Fruit fly (Drosophila melanogaster) whole organism, prepupa: ENCODE results near the gene RhoGDI.

Source experiments
- CG10631 ChIP-seq: fragments of 200-800 bp; sonication (Bioruptor generic); optimal IDR thresholded peaks from 2 replicates; lab custom pipeline; 2016; ENCODE audit warnings: missing biosample characterization, missing genetic modification characterization
- CG10669 ChIP-seq: fragments of 200-800 bp; sonication (Bioruptor generic); optimal IDR thresholded peaks from 3 replicates; lab custom pipeline; 2018; ENCODE audit warnings: missing biosample characterization, mild to moderate bottlenecking, missing genetic modification characterization, moderate library complexity
- CG11294 ChIP-seq: fragments of 200-800 bp; sonication (Bioruptor generic); IDR thresholded peaks from 2 replicates; pipeline ENCODE4 v1.3.6; 2022; ENCODE audit warnings: missing biosample characterization, missing genetic modification characterization
- CG11762 ChIP-seq: fragments of 200-800 bp; sonication (Bioruptor generic); optimal IDR thresholded peaks from 3 replicates; lab custom pipeline; 2016; ENCODE audit warnings: missing biosample characterization, missing genetic modification characterization; ENCODE audit not compliant: insufficient read depth
- CG15336 ChIP-seq: fragments of 200-800 bp; sonication (Bioruptor generic); IDR thresholded peaks from 2 replicates; pipeline ENCODE4 v1.3.6; 2022; ENCODE audit warnings: missing biosample characterization, missing genetic modification characterization
- CG1621 ChIP-seq: fragments of 200-800 bp; sonication (Bioruptor generic); optimal IDR thresholded peaks from 3 replicates; lab custom pipeline; 2018; ENCODE audit warnings: missing biosample characterization, mild to moderate bottlenecking, missing genetic modification characterization
- CG3032 ChIP-seq: fragments of 200-800 bp; optimal IDR thresholded peaks from 2 replicates; lab custom pipeline; 2019; ENCODE audit warnings: missing biosample characterization, mild to moderate bottlenecking, missing genetic modification characterization, moderate library complexity
- CG31627 ChIP-seq: fragments of 200-800 bp; sonication (Bioruptor generic); optimal IDR thresholded peaks from 3 replicates; lab custom pipeline; 2016; ENCODE audit warnings: missing biosample characterization, missing genetic modification characterization
- CG6792 ChIP-seq: fragments of 200-800 bp; sonication (Bioruptor generic); optimal IDR thresholded peaks from 3 replicates; lab custom pipeline; 2016; ENCODE audit warnings: missing biosample characterization, missing genetic modification characterization
- CG6854 ChIP-seq: fragments of 200-800 bp; sonication (Bioruptor generic); optimal IDR thresholded peaks from 2 replicates; lab custom pipeline; 2017; ENCODE audit warnings: missing biosample characterization, mild to moderate bottlenecking, missing genetic modification characterization
- CG7368 ChIP-seq: fragments of 200-800 bp; sonication (Bioruptor generic); optimal IDR thresholded peaks from 3 replicates; lab custom pipeline; 2016; ENCODE audit warnings: missing biosample characterization, missing genetic modification characterization
- CG8119 ChIP-seq: fragments of 200-800 bp; sonication (Bioruptor generic); IDR thresholded peaks from 3 replicates; pipeline ENCODE4 v1.3.6; 2022; ENCODE audit warnings: missing biosample characterization, missing genetic modification characterization
- CG8319 ChIP-seq: fragments of 200-800 bp; sonication (Bioruptor generic); optimal IDR thresholded peaks from 3 replicates; lab custom pipeline; 2016; ENCODE audit warnings: missing biosample characterization, missing genetic modification characterization
- CG8632 ChIP-seq: fragments of 200-800 bp; sonication (Bioruptor generic); optimal IDR thresholded peaks from 3 replicates; lab custom pipeline; 2016; ENCODE audit warnings: missing biosample characterization, missing genetic modification characterization
- Eip78C ChIP-seq: fragments of 200-800 bp; sonication (Bioruptor generic); peaks from one replicate; lab custom pipeline; 2016; ENCODE audit warnings: missing biosample characterization, missing genetic modification characterization
- Eip93F ChIP-seq: fragments of 200-800 bp; sonication (Bioruptor generic); optimal IDR thresholded peaks from 2 replicates; lab custom pipeline; 2016; ENCODE audit warnings: missing biosample characterization, mild to moderate bottlenecking, missing genetic modification characterization
- Ets21C ChIP-seq: fragments of 200-800 bp; sonication (Bioruptor generic); optimal IDR thresholded peaks from 3 replicates; lab custom pipeline; 2016; ENCODE audit warnings: missing biosample characterization, missing genetic modification characterization
- Ets96B ChIP-seq: fragments of 200-800 bp; optimal IDR thresholded peaks from 2 replicates; lab custom pipeline; 2019; ENCODE audit warnings: missing biosample characterization, mild to moderate bottlenecking, missing genetic modification characterization, moderate library complexity
- Gug ChIP-seq: fragments of 200-800 bp; sonication (Bioruptor generic); IDR thresholded peaks from 2 replicates; pipeline ENCODE4 v1.3.6; 2022; ENCODE audit warnings: missing biosample characterization, missing genetic modification characterization
- Hr38 ChIP-seq: sonication (Bioruptor generic); optimal IDR thresholded peaks from 2 replicates; lab custom pipeline; 2016; ENCODE audit warnings: missing biosample characterization, missing genetic modification characterization
- Met ChIP-seq: fragments of 200-800 bp; sonication (Bioruptor generic); optimal IDR thresholded peaks from 3 replicates; lab custom pipeline; 2016; ENCODE audit warnings: missing biosample characterization, missing genetic modification characterization
- OdsH ChIP-seq: fragments of 200-800 bp; sonication (Bioruptor generic); optimal IDR thresholded peaks from 3 replicates; lab custom pipeline; 2016; ENCODE audit warnings: missing biosample characterization, missing genetic modification characterization
- Sox102F ChIP-seq: fragments of 200-800 bp; sonication (Bioruptor generic); optimal IDR thresholded peaks from 2 replicates; lab custom pipeline; 2016; ENCODE audit warnings: missing biosample characterization, mild to moderate bottlenecking, missing genetic modification characterization
- Sox15 ChIP-seq: fragments of 200-800 bp; sonication (Bioruptor generic); optimal IDR thresholded peaks from 3 replicates; lab custom pipeline; 2016; ENCODE audit warnings: missing biosample characterization, missing genetic modification characterization
- cyc ChIP-seq: fragments of 200-800 bp; sonication (Bioruptor generic); optimal IDR thresholded peaks from 3 replicates; lab custom pipeline; 2016; ENCODE audit warnings: missing biosample characterization, missing genetic modification characterization
- dac ChIP-seq: fragments of 200-800 bp; sonication (Bioruptor generic); optimal IDR thresholded peaks from 2 replicates; lab custom pipeline; 2017; ENCODE audit warnings: missing biosample characterization, mild to moderate bottlenecking, missing genetic modification characterization
- dsx ChIP-seq: fragments of 200-800 bp; optimal IDR thresholded peaks from 3 replicates; lab custom pipeline; 2019; ENCODE audit warnings: missing biosample characterization, mild to moderate bottlenecking, missing genetic modification characterization, moderate library complexity; ENCODE audit not compliant: poor library complexity, severe bottlenecking
- esn ChIP-seq: fragments of 200-800 bp; sonication (Bioruptor generic); optimal IDR thresholded peaks from 2 replicates; lab custom pipeline; 2016; ENCODE audit warnings: missing biosample characterization, mild to moderate bottlenecking, missing genetic modification characterization, moderate library complexity
- fd59A ChIP-seq: fragments of 200-800 bp; sonication (Bioruptor generic); optimal IDR thresholded peaks from 2 replicates; lab custom pipeline; 2017; ENCODE audit warnings: missing biosample characterization, mild to moderate bottlenecking, missing genetic modification characterization, missing genetic modification reagents
- fd85E ChIP-seq: fragments of 200-800 bp; sonication (Bioruptor generic); optimal IDR thresholded peaks from 3 replicates; lab custom pipeline; 2016; ENCODE audit warnings: missing biosample characterization, missing genetic modification characterization
- fkh ChIP-seq: fragments of 200-800 bp; sonication (Bioruptor generic); optimal IDR thresholded peaks from 3 replicates; lab custom pipeline; 2017; ENCODE audit warnings: missing biosample characterization, mild to moderate bottlenecking, missing genetic modification characterization, moderate library complexity
- lz ChIP-seq: fragments of 200-800 bp; sonication (Bioruptor generic); optimal IDR thresholded peaks from 3 replicates; lab custom pipeline; 2016; ENCODE audit warnings: missing biosample characterization, missing genetic modification characterization
- net ChIP-seq: fragments of 200-800 bp; sonication (Bioruptor generic); optimal IDR thresholded peaks from 3 replicates; lab custom pipeline; 2016; ENCODE audit warnings: missing biosample characterization, missing genetic modification characterization
- salr ChIP-seq, 2 experiments: fragments of 200-800 bp; sonication (Bioruptor generic); optimal IDR thresholded peaks; 3 replicates each; lab custom pipeline; 2016 to 2018; ENCODE audit warnings: missing biosample characterization in 2 of 2, missing genetic modification characterization in 2 of 2, mild to moderate bottlenecking in 1 of 2
- spab ChIP-seq: fragments of 200-800 bp; sonication (Bioruptor generic); optimal IDR thresholded peaks from 2 replicates; lab custom pipeline; 2017; ENCODE audit warnings: missing biosample characterization, mild to moderate bottlenecking, missing genetic modification characterization, missing genetic modification reagents
- ss ChIP-seq, 2 experiments: fragments of 200-800 bp; sonication (Bioruptor generic); optimal IDR thresholded peaks; 2 replicates in 1 of 2; 3 replicates in 1 of 2; lab custom pipeline; 2017 to 2018; ENCODE audit warnings: mild to moderate bottlenecking in 2 of 2, missing biosample characterization in 2 of 2, missing genetic modification characterization in 2 of 2, moderate library complexity in 1 of 2
- svp ChIP-seq: fragments of 200-800 bp; sonication (Bioruptor generic); peaks from one replicate; lab custom pipeline; 2016; ENCODE audit warnings: missing biosample characterization, missing genetic modification characterization
- topi ChIP-seq: fragments of 200-800 bp; sonication (Bioruptor generic); optimal IDR thresholded peaks from 3 replicates; lab custom pipeline; 2016; ENCODE audit warnings: missing biosample characterization, missing genetic modification characterization
- vri ChIP-seq: fragments of 200-800 bp; sonication (Bioruptor generic); optimal IDR thresholded peaks from 3 replicates; lab custom pipeline; 2016; ENCODE audit warnings: missing biosample characterization, mild to moderate bottlenecking, missing genetic modification characterization

Gene RhoGDI

dm6 chr3L:19951035-19951434 is 22.5 kb downstream of the RhoGDI start, which contains the start of gene CG32219:
CG32219 (minus strand) TSS chr3L:19951135.
- no peak for TF ChIP-seq CG11762 (GFP tag; lab: Kevin White, UChicago)
- TF ChIP-seq CG6854 = no peak
- no peak for TF ChIP-seq esn
- no peak for TF ChIP-seq Sox15
- no peak for TF ChIP-seq CG31627 (GFP tag; lab: Kevin White, UChicago)
- no peak for TF ChIP-seq dsx (GFP tag; lab: Kevin White, UChicago)
- TF ChIP-seq CG8632 (GFP tag; lab: Kevin White, UChicago) = no peak
- no peak for TF ChIP-seq CG8119 (GFP tag; lab: Robert Waterston, UW)

- TF ChIP-seq CG6854 (no peak), CG1621 (tag; lab: Kevin White, UChicago) (no peak), ss (GFP tag; optimal IDR thresholded peaks at IDR 0.05; lab: Kevin White, UChicago) (no peak), fkh (GFP tag; lab: Kevin White, UChicago) (no peak), Sox102F (no peak), OdsH (GFP tag; lab: Kevin White, UChicago) (no peak), CG8119 (GFP tag; lab: Robert Waterston, UW) (no peak), CG3032 (tag; lab: Kevin White, UChicago) (no peak), Sox15 (no peak), salr (GFP tag; optimal IDR thresholded peaks at IDR 0.05; lab: Kevin White, UChicago) (no peak)
- TF ChIP-seq, all 60 proteins: peak for 0
Observed at dm6 chr3L:19951868-19952267, 23.3 kb downstream of the RhoGDI start, which contains the start of gene CG34258. CG34258 (minus strand) TSS chr3L:19951968.

dm6 chr3L:19952690-19953089 is 24.1 kb downstream of the RhoGDI start, which contains the start of gene CG33710:
CG33710 (minus strand) TSS chr3L:19952790.
- TF ChIP-seq CG7368 (no peak), CG8632 (GFP tag; lab: Kevin White, UChicago) (no peak), CG8319 (no peak), fkh (GFP tag; lab: Kevin White, UChicago) (no peak), fd59A (no peak), CG10669 (GFP tag; lab: Kevin White, UChicago) (no peak), Eip93F (no peak), CG31627 (GFP tag; lab: Kevin White, UChicago) (no peak), Eip78C (GFP tag; lab: Kevin White, UChicago) (no peak), cyc (GFP tag; lab: Kevin White, UChicago) (no peak), Gug (no peak), dac (no peak), lz (no peak), Hr38 (GFP tag; lab: Kevin White, UChicago) (no peak), CG15336 (GFP tag; lab: Robert Waterston, UW) (no peak), CG6792 (GFP tag; lab: Kevin White, UChicago) (no peak)

dm6 chr3L:19953612-19954011 is 25.1 kb downstream of the RhoGDI start, which contains the start of gene CG42655:
CG42655 (minus strand) TSS chr3L:19953712.
- TF ChIP-seq CG1621 (tag; lab: Kevin White, UChicago) = no peak
- no peak for TF ChIP-seq Eip78C (GFP tag; lab: Kevin White, UChicago)
- TF ChIP-seq ss (GFP tag; optimal IDR thresholded peaks at IDR 0.05; lab: Kevin White, UChicago) = no peak
- no peak for TF ChIP-seq net (GFP tag; lab: Kevin White, UChicago)
- TF ChIP-seq fkh (GFP tag; lab: Kevin White, UChicago) = no peak
- TF ChIP-seq CG11294 (GFP tag; lab: Robert Waterston, UW) = no peak
- TF ChIP-seq dac = no peak
- TF ChIP-seq Ets21C (GFP tag; lab: Kevin White, UChicago) = no peak
- no peak for TF ChIP-seq CG15336 (GFP tag; lab: Robert Waterston, UW)
- no peak for TF ChIP-seq topi (GFP tag; lab: Kevin White, UChicago)

- no peak for TF ChIP-seq svp
- no peak for TF ChIP-seq ss (GFP tag; optimal IDR thresholded peaks at IDR 0.05; lab: Kevin White, UChicago)
- TF ChIP-seq CG10631 = no peak
- TF ChIP-seq vri (GFP tag; lab: Kevin White, UChicago) = no peak
- TF ChIP-seq spab (GFP tag; lab: Kevin White, UChicago) = no peak
- TF ChIP-seq fd85E (GFP tag; lab: Kevin White, UChicago) = no peak
- TF ChIP-seq OdsH (GFP tag; lab: Kevin White, UChicago) = no peak
- TF ChIP-seq Met = no peak
- no peak for TF ChIP-seq Ets96B (tag; lab: Kevin White, UChicago)
- no peak for TF ChIP-seq CG6854
Observed at dm6 chr3L:19954426-19954825, 25.9 kb downstream of the RhoGDI start, which contains the start of gene CG42654. CG42654 (minus strand) TSS chr3L:19954526.
